Fruit fly (Drosophila melanogaster) whole organism, embryonic: Measurements from ENCODE around the gene CG12010.

ENCODE experiments used
- Antp ChIP-seq: fragments of 200-800 bp; sonication (Bioruptor generic); optimal IDR thresholded peaks from 3 replicates; lab custom pipeline; 2016; ENCODE audit warnings: missing biosample characterization, missing genetic modification characterization
- Atf-2 ChIP-seq: fragments of 200-800 bp; sonication (Bioruptor generic); optimal IDR thresholded peaks from 2 replicates; lab custom pipeline; 2016; ENCODE audit warnings: missing biosample characterization, missing genetic modification characterization
- BtbVII ChIP-seq: fragments of 200-800 bp; sonication (Bioruptor generic); optimal IDR thresholded peaks from 3 replicates; lab custom pipeline; 2017; ENCODE audit warnings: missing biosample characterization, mild to moderate bottlenecking, missing genetic modification characterization
- Bteb2 ChIP-seq: fragments of 200-800 bp; sonication (Bioruptor generic); optimal IDR thresholded peaks from 2 replicates; lab custom pipeline; 2016; ENCODE audit warnings: missing biosample characterization, missing genetic modification characterization
- CG10543 ChIP-seq: fragments of 200-800 bp; sonication (Bioruptor generic); optimal IDR thresholded peaks from 3 replicates; lab custom pipeline; 2017; ENCODE audit warnings: missing biosample characterization, mild to moderate bottlenecking, missing genetic modification characterization, moderate library complexity
- CG11247 ChIP-seq: fragments of 200-800 bp; sonication (Bioruptor generic); IDR thresholded peaks from 2 replicates; pipeline ENCODE4 v1.3.6; 2022; ENCODE audit warnings: missing biosample characterization, missing genetic modification characterization
- CG11504 ChIP-seq: fragments of 200-800 bp; sonication (Bioruptor generic); optimal IDR thresholded peaks from 3 replicates; lab custom pipeline; 2019; ENCODE audit warnings: missing biosample characterization, mild to moderate bottlenecking, missing genetic modification characterization, moderate library complexity
- CG12071 ChIP-seq: fragments of 200-800 bp; sonication (Bioruptor generic); optimal IDR thresholded peaks from 3 replicates; lab custom pipeline; 2018; ENCODE audit warnings: missing biosample characterization, mild to moderate bottlenecking, missing genetic modification characterization
- CG1233 ChIP-seq: fragments of 200-800 bp; sonication (Bioruptor generic); optimal IDR thresholded peaks from 4 replicates; lab custom pipeline; 2018; ENCODE audit warnings: missing biosample characterization, mild to moderate bottlenecking, missing genetic modification characterization
- CG14014 ChIP-seq: fragments of 200-800 bp; sonication (Bioruptor generic); IDR thresholded peaks from 2 replicates; pipeline ENCODE4 v1.3.6; 2022; ENCODE audit warnings: missing biosample characterization, missing genetic modification characterization
- CG14710 ChIP-seq: fragments of 200-800 bp; sonication (Bioruptor generic); optimal IDR thresholded peaks from 3 replicates; lab custom pipeline; 2019; ENCODE audit warnings: missing biosample characterization, mild to moderate bottlenecking, missing genetic modification characterization, moderate library complexity
- CG1529 ChIP-seq: fragments of 200-800 bp; sonication (Bioruptor generic); optimal IDR thresholded peaks from 3 replicates; lab custom pipeline; 2018; ENCODE audit warnings: missing biosample characterization, missing genetic modification characterization
- CG1602 ChIP-seq: fragments of 200-800 bp; sonication (Bioruptor generic); optimal IDR thresholded peaks from 3 replicates; lab custom pipeline; 2016; ENCODE audit warnings: missing biosample characterization, missing genetic modification characterization
- CG17361 ChIP-seq: fragments of 200-800 bp; sonication (Bioruptor generic); IDR thresholded peaks from 3 replicates; pipeline ENCODE4 v1.3.6; 2022; ENCODE audit warnings: missing biosample characterization, missing genetic modification characterization
- CG2129 ChIP-seq: fragments of 200-800 bp; sonication (Bioruptor generic); IDR thresholded peaks from 2 replicates; pipeline ENCODE4 v1.3.6; 2022; ENCODE audit warnings: missing biosample characterization, missing genetic modification characterization; ENCODE audit not compliant: partially characterized antibody
- CG2199 ChIP-seq: fragments of 200-800 bp; sonication (Bioruptor generic); IDR thresholded peaks from 3 replicates; pipeline ENCODE4 v1.3.6; 2022; ENCODE audit warnings: missing biosample characterization, missing genetic modification characterization
- CG30431 ChIP-seq: fragments of 200-800 bp; sonication (Bioruptor generic); optimal IDR thresholded peaks from 2 replicates; lab custom pipeline; 2017; ENCODE audit warnings: missing biosample characterization, missing genetic modification characterization
- CG31224 ChIP-seq: fragments of 200-800 bp; sonication (Bioruptor generic); IDR thresholded peaks from 2 replicates; pipeline ENCODE4 v1.3.6; 2022; ENCODE audit warnings: missing biosample characterization, missing genetic modification characterization
- CG6654 ChIP-seq: fragments of 200-800 bp; sonication (Bioruptor generic); optimal IDR thresholded peaks from 2 replicates; lab custom pipeline; 2017; ENCODE audit warnings: missing biosample characterization, mild to moderate bottlenecking, missing genetic modification characterization
- CG9727 ChIP-seq: fragments of 200-800 bp; sonication (Bioruptor generic); optimal IDR thresholded peaks from 3 replicates; lab custom pipeline; 2017; ENCODE audit warnings: missing biosample characterization, mild to moderate bottlenecking, missing genetic modification characterization
- CG9932 ChIP-seq: fragments of 200-800 bp; sonication (Bioruptor generic); IDR thresholded peaks from 2 replicates; pipeline ENCODE4 v1.3.6; 2022; ENCODE audit warnings: missing biosample characterization, missing genetic modification characterization
- D19B ChIP-seq: fragments of 200-800 bp; sonication (Bioruptor generic); optimal IDR thresholded peaks from 2 replicates; lab custom pipeline; 2017; ENCODE audit warnings: missing biosample characterization, mild to moderate bottlenecking, missing genetic modification characterization
- Deaf1 ChIP-seq: fragments of 200-800 bp; optimal IDR thresholded peaks from 3 replicates; lab custom pipeline; 2019; ENCODE audit warnings: missing biosample characterization, mild to moderate bottlenecking, missing genetic modification characterization, moderate library complexity
- Doc2 ChIP-seq: fragments of 200-800 bp; sonication (Bioruptor generic); IDR thresholded peaks from 2 replicates; pipeline ENCODE4 v1.3.6; 2022; ENCODE audit warnings: missing biosample characterization, missing genetic modification characterization
- Drgx ChIP-seq: fragments of 200-800 bp; sonication (Bioruptor generic); IDR thresholded peaks from 2 replicates; pipeline ENCODE4 v1.3.6; 2022; ENCODE audit warnings: missing biosample characterization, missing genetic modification characterization
- HLH54F ChIP-seq: fragments of 200-800 bp; sonication (Bioruptor generic); optimal IDR thresholded peaks from 3 replicates; lab custom pipeline; 2016; ENCODE audit warnings: missing biosample characterization, missing genetic modification characterization
- Med ChIP-seq: fragments of 200-800 bp; sonication (Bioruptor generic); peaks from one replicate; lab custom pipeline; 2016; ENCODE audit warnings: missing biosample characterization, missing genetic modification characterization, mild to moderate bottlenecking, inconsistent platforms, moderate library complexity
- NC2α ChIP-seq: fragments of 200-800 bp; sonication (Bioruptor generic); optimal IDR thresholded peaks from 2 replicates; lab custom pipeline; 2016; ENCODE audit warnings: missing biosample characterization, missing genetic modification characterization
- Ravus ChIP-seq: fragments of 200-800 bp; sonication (Bioruptor generic); IDR thresholded peaks from 2 replicates; pipeline ENCODE4 v1.3.6; 2022; ENCODE audit warnings: missing biosample characterization, missing genetic modification characterization
- Spps ChIP-seq: fragments of 200-800 bp; sonication (Bioruptor generic); optimal IDR thresholded peaks from 2 replicates; lab custom pipeline; 2018; ENCODE audit warnings: missing biosample characterization, mild to moderate bottlenecking, missing genetic modification characterization
- Xbp1 ChIP-seq: fragments of 200-800 bp; sonication (Bioruptor generic); optimal IDR thresholded peaks from 3 replicates; lab custom pipeline; 2016; ENCODE audit warnings: missing biosample characterization, mild to moderate bottlenecking, missing genetic modification characterization
- al ChIP-seq: fragments of 200-800 bp; sonication (Bioruptor generic); IDR thresholded peaks from 2 replicates; pipeline ENCODE4 v1.3.6; 2022; ENCODE audit warnings: missing biosample characterization, missing genetic modification characterization
- ash1 ChIP-seq: fragments of 200-800 bp; sonication (Bioruptor generic); optimal IDR thresholded peaks from 2 replicates; lab custom pipeline; 2018; ENCODE audit warnings: missing biosample characterization, mild to moderate bottlenecking, missing genetic modification characterization
- ato ChIP-seq: fragments of 200-800 bp; sonication (Bioruptor generic); IDR thresholded peaks from 2 replicates; pipeline ENCODE4 v1.3.6; 2022; ENCODE audit warnings: missing biosample characterization, missing genetic modification characterization; ENCODE audit not compliant: partially characterized antibody
- dm ChIP-seq: fragments of 200-800 bp; sonication (Bioruptor generic); optimal IDR thresholded peaks from 3 replicates; lab custom pipeline; 2016; ENCODE audit warnings: missing biosample characterization, missing genetic modification characterization
- dmrt99B ChIP-seq: fragments of 200-800 bp; sonication (Bioruptor generic); optimal IDR thresholded peaks from 2 replicates; lab custom pipeline; 2018; ENCODE audit warnings: missing biosample characterization, mild to moderate bottlenecking, missing genetic modification characterization, moderate library complexity
- dysf ChIP-seq: fragments of 200-800 bp; sonication (Bioruptor generic); IDR thresholded peaks from 3 replicates; pipeline ENCODE4 v1.3.6; 2022; ENCODE audit warnings: missing biosample characterization, missing genetic modification characterization
- esg ChIP-seq: fragments of 200-800 bp; sonication (Bioruptor generic); conservative IDR thresholded peaks from 2 replicates; pipeline ENCODE4 v1.3.6; 2022; ENCODE audit warnings: missing biosample characterization, missing genetic modification characterization
- grn ChIP-seq: fragments of 200-800 bp; sonication (Bioruptor generic); optimal IDR thresholded peaks from 3 replicates; lab custom pipeline; 2017; ENCODE audit warnings: missing biosample characterization, missing genetic modification characterization
- gt ChIP-seq: fragments of 200-800 bp; sonication (Bioruptor generic); IDR thresholded peaks from 2 replicates; pipeline ENCODE4 v1.3.6; 2022; ENCODE audit warnings: missing biosample characterization, missing genetic modification characterization
- hbn ChIP-seq: fragments of 200-800 bp; sonication (Bioruptor generic); IDR thresholded peaks from 2 replicates; pipeline ENCODE4 v1.3.6; 2022; ENCODE audit warnings: missing biosample characterization, missing genetic modification characterization; ENCODE audit not compliant: partially characterized antibody
- nmo ChIP-seq: fragments of 200-800 bp; sonication (Bioruptor generic); optimal IDR thresholded peaks from 2 replicates; lab custom pipeline; 2018; ENCODE audit warnings: missing biosample characterization, mild to moderate bottlenecking, missing genetic modification characterization, moderate library complexity
- odd ChIP-seq: fragments of 200-800 bp; sonication (Bioruptor generic); optimal IDR thresholded peaks from 2 replicates; lab custom pipeline; 2017; ENCODE audit warnings: missing biosample characterization, mild to moderate bottlenecking, missing genetic modification characterization
- onecut ChIP-seq: fragments of 200-800 bp; sonication (Bioruptor generic); IDR thresholded peaks from 2 replicates; pipeline ENCODE4 v1.3.6; 2022; ENCODE audit warnings: missing biosample characterization, missing genetic modification characterization
- otp ChIP-seq: fragments of 200-800 bp; sonication (Bioruptor generic); IDR thresholded peaks from 3 replicates; pipeline ENCODE4, ENCODE4 v1.3.6; 2022; ENCODE audit warnings: missing biosample characterization, missing genetic modification characterization
- pan ChIP-seq, 4 experiments: fragments of >200 bp in 3 of 4; fragments of 200-800 bp in 1 of 4; sonication (Bioruptor generic) in 1 of 4; optimal IDR thresholded peaks in 3 of 4; IDR thresholded peaks in 1 of 4; 2 replicates each; pipeline versions ENCODE4 v1.3.6 to Lab custom; 2017 to 2022; ENCODE audit warnings: missing biosample characterization in 2 of 4, missing genetic modification characterization in 2 of 4, mixed read lengths in 1 of 4
- pzg ChIP-seq: fragments of 200-800 bp; sonication (Bioruptor generic); optimal IDR thresholded peaks from 3 replicates; lab custom pipeline; 2018; ENCODE audit warnings: missing biosample characterization, mild to moderate bottlenecking, missing genetic modification characterization, moderate library complexity
- so ChIP-seq: fragments of 200-800 bp; sonication (Bioruptor generic); IDR thresholded peaks from 3 replicates; pipeline ENCODE4 v1.3.6; 2022; ENCODE audit warnings: missing biosample characterization, missing genetic modification characterization
- tup ChIP-seq: fragments of 200-800 bp; sonication (Bioruptor generic); optimal IDR thresholded peaks from 2 replicates; lab custom pipeline; 2016; ENCODE audit warnings: missing biosample characterization, mild to moderate bottlenecking, missing genetic modification characterization, moderate library complexity
- tx ChIP-seq: fragments of 200-800 bp; sonication (Bioruptor generic); optimal IDR thresholded peaks from 2 replicates; lab custom pipeline; 2016; ENCODE audit warnings: missing biosample characterization, missing genetic modification characterization

The CG12010 gene

dm6 chr3L:3406307-3407061 is 32.4 kb downstream of the CG12010 start (continued):
- 0 out of 3 replicates have a peak, but pooled peaks have one; percentile 15 for TF ChIP-seq CG17361 (GFP tag; lab: Robert Waterston, UW)
- TF ChIP-seq ash1 (GFP tag; lab: Kevin White, UChicago), result no peak
- no peak for TF ChIP-seq onecut (GFP tag; lab: Robert Waterston, UW)
- no peak for TF ChIP-seq dm (GFP tag; lab: Kevin White, UChicago)
- 0 out of 3 replicates have a peak, but pooled peaks have one; percentile 12 for TF ChIP-seq otp (GFP tag; lab: Robert Waterston, UW)
- no peak for TF ChIP-seq CG2199 (GFP tag; lab: Robert Waterston, UW)
- TF ChIP-seq Med (GFP tag; lab: Kevin White, UChicago), result peak; percentile 70
- TF ChIP-seq CG30431, result no peak
- no peak for TF ChIP-seq esg
- TF ChIP-seq grn, result no peak
- no peak for TF ChIP-seq CG1529
- no peak for TF ChIP-seq Deaf1 (tag; lab: Kevin White, UChicago)
- TF ChIP-seq ato (GFP tag; lab: Robert Waterston, UW), result no peak
- TF ChIP-seq gt (GFP tag; lab: Robert Waterston, UW), result no peak
- TF ChIP-seq CG11504 (tag; lab: Kevin White, UChicago), result peak; percentile 3
- TF ChIP-seq Bteb2 (GFP tag; lab: Kevin White, UChicago), result no peak
- TF ChIP-seq nmo, result no peak
- no peak for TF ChIP-seq Doc2 (GFP tag; lab: Robert Waterston, UW)
- peak; percentile 23; the same call in 1 of the 3 replicates for TF ChIP-seq dysf (GFP tag; lab: Robert Waterston, UW)
- TF ChIP-seq pzg (GFP tag; lab: Kevin White, UChicago), result no peak
- TF ChIP-seq hbn (GFP tag; lab: Robert Waterston, UW), result no peak
- no peak for TF ChIP-seq D19B (GFP tag; lab: Kevin White, UChicago)
- TF ChIP-seq CG12071, result no peak
- TF ChIP-seq pan (optimal IDR thresholded peaks at IDR 0.05; lab: Kevin White, UChicago), result no peak
- peak in 1 of 2 experiments; percentile 42 for TF ChIP-seq pan (GFP tag; optimal IDR thresholded peaks at IDR 0.05 in 1 of 2, IDR thresholded peaks at IDR 0.05 in 1 of 2)
- TF ChIP-seq CG9932, result peak; percentile 37; the same call in 1 of the 2 replicates
- TF ChIP-seq CG1602 (GFP tag; lab: Kevin White, UChicago), result no peak
- TF ChIP-seq HLH54F, result no peak
- TF ChIP-seq BtbVII (GFP tag; lab: Kevin White, UChicago), result no peak
- TF ChIP-seq tx (GFP tag; lab: Kevin White, UChicago), result no peak
- TF ChIP-seq dmrt99B, result no peak
- TF ChIP-seq CG11247 (GFP tag; lab: Robert Waterston, UW), result no peak
- no peak for TF ChIP-seq Atf-2 (GFP tag; lab: Kevin White, UChicago)
- peak; percentile 26; the same call in 1 of the 2 replicates for TF ChIP-seq CG31224
- no peak for TF ChIP-seq so (GFP tag; lab: Robert Waterston, UW)
- TF ChIP-seq al (GFP tag; lab: Robert Waterston, UW), result no peak
- TF ChIP-seq tup (GFP tag; lab: Kevin White, UChicago), result no peak
- TF ChIP-seq odd, result no peak
- TF ChIP-seq CG1233 (GFP tag; lab: Kevin White, UChicago), result no peak
- TF ChIP-seq Antp (GFP tag; lab: Kevin White, UChicago), result no peak
- no peak for TF ChIP-seq CG2129 (GFP tag; lab: Robert Waterston, UW)
- no peak for TF ChIP-seq Spps (tag; lab: Kevin White, UChicago)
- no peak for TF ChIP-seq CG6654
- TF ChIP-seq NC2α, result no peak
- no peak for TF ChIP-seq CG9727 (GFP tag; lab: Kevin White, UChicago)
- no peak for TF ChIP-seq Ravus (GFP tag; lab: Robert Waterston, UW)
- no peak for TF ChIP-seq Xbp1 (GFP tag; lab: Kevin White, UChicago)
- no peak for TF ChIP-seq CG10543
- TF ChIP-seq CG14710 (tag; lab: Kevin White, UChicago), result no peak
- TF ChIP-seq CG14014 (GFP tag; lab: Robert Waterston, UW), result peak; percentile 38; the same call in 1 of the 2 replicates
- TF ChIP-seq Drgx (GFP tag; lab: Robert Waterston, UW), result no peak
